Worm (Caenorhabditis elegans) whole organism, L3 larva: ENCODE data around the gene exos-7.

Experiments
- ZK546.5 ChIP-seq: sonication (generic microtip); optimal IDR thresholded peaks from 2 replicates; lab custom pipeline; 2017; ENCODE audit warnings: missing biosample characterization, missing genetic modification characterization
- aly-2 ChIP-seq: fragments of 150-350 bp; optimal IDR thresholded peaks from 2 replicates; lab custom pipeline; 2014; ENCODE audit warnings: missing biosample characterization, missing genetic modification characterization
- ceh-16 ChIP-seq: sonication (generic microtip); optimal IDR thresholded peaks from 2 replicates; lab custom pipeline; 2017; ENCODE audit warnings: missing biosample characterization, missing genetic modification characterization
- ceh-9 ChIP-seq: sonication (generic microtip); optimal IDR thresholded peaks from 2 replicates; lab custom pipeline; 2018; ENCODE audit warnings: missing biosample characterization, missing genetic modification characterization
- egl-27 ChIP-seq: sonication (generic microtip); optimal IDR thresholded peaks from 4 replicates; lab custom pipeline; 2017; ENCODE audit warnings: missing biosample characterization, missing genetic modification reagents, missing genetic modification characterization
- egl-5 ChIP-seq: fragments of 150-350 bp; optimal IDR thresholded peaks from 2 replicates; lab custom pipeline; 2017; ENCODE audit warnings: missing biosample characterization, missing genetic modification reagents, missing genetic modification characterization, inconsistent platforms
- elt-1 ChIP-seq: fragments of 150-350 bp; optimal IDR thresholded peaks from 2 replicates; lab custom pipeline; 2014; ENCODE audit warnings: missing biosample characterization, missing genetic modification characterization
- elt-2 ChIP-seq: sonication (generic microtip); optimal IDR thresholded peaks from 2 replicates; lab custom pipeline; 2016; ENCODE audit warnings: missing genetic modification reagents, mild to moderate bottlenecking, missing genetic modification characterization, missing compliant biosample characterization
- elt-3 ChIP-seq, 3 experiments: fragments of 150-350 bp in 1 of 3; sonication (generic microtip) in 2 of 3; optimal IDR thresholded peaks; 2 replicates in 2 of 3; 4 replicates in 1 of 3; lab custom pipeline; 2014 to 2017; ENCODE audit warnings: missing biosample characterization in 3 of 3, missing genetic modification characterization in 3 of 3
- fkh-10 ChIP-seq: sonication (generic microtip); optimal IDR thresholded peaks from 2 replicates; lab custom pipeline; 2017; ENCODE audit warnings: missing biosample characterization, missing genetic modification reagents, missing genetic modification characterization
- fkh-2 ChIP-seq: fragments of 150-350 bp; optimal IDR thresholded peaks from 2 replicates; lab custom pipeline; 2014; ENCODE audit warnings: missing biosample characterization, missing genetic modification reagents, missing genetic modification characterization
- hmg-11 ChIP-seq: sonication (generic microtip); optimal IDR thresholded peaks from 2 replicates; lab custom pipeline; 2016; ENCODE audit warnings: missing genetic modification characterization, missing compliant biosample characterization
- jun-1 ChIP-seq: fragments of 150-350 bp; optimal IDR thresholded peaks from 2 replicates; lab custom pipeline; 2014; ENCODE audit warnings: missing biosample characterization, missing genetic modification reagents, missing genetic modification characterization
- lin-15B ChIP-seq: fragments of 150-350 bp; optimal IDR thresholded peaks from 2 replicates; lab custom pipeline; 2014; ENCODE audit warnings: missing biosample characterization, missing genetic modification characterization
- lin-39 ChIP-seq: fragments of 150-350 bp; optimal IDR thresholded peaks from 2 replicates; lab custom pipeline; 2018; ENCODE audit warnings: missing biosample characterization, missing genetic modification reagents, missing genetic modification characterization
- mml-1 ChIP-seq: fragments of 150-350 bp; sonication (generic microtip); optimal IDR thresholded peaks from 3 replicates; lab custom pipeline; 2014; ENCODE audit warnings: missing biosample characterization, missing genetic modification characterization
- nfya-1 ChIP-seq: sonication (generic microtip); optimal IDR thresholded peaks from 2 replicates; lab custom pipeline; 2017; ENCODE audit warnings: missing genetic modification characterization, mild to moderate bottlenecking, missing compliant biosample characterization, antibody characterized with exemption, moderate library complexity; ENCODE audit not compliant: insufficient read depth
- nhr-12 ChIP-seq: fragments of 150-350 bp; optimal IDR thresholded peaks from 2 replicates; lab custom pipeline; 2014; ENCODE audit warnings: missing biosample characterization, missing genetic modification characterization
- nhr-23 ChIP-seq: fragments of 150-350 bp; optimal IDR thresholded peaks from 2 replicates; lab custom pipeline; 2014; ENCODE audit warnings: missing biosample characterization, missing genetic modification reagents, missing genetic modification characterization
- nhr-237 ChIP-seq: fragments of 150-350 bp; optimal IDR thresholded peaks from 2 replicates; lab custom pipeline; 2014; ENCODE audit warnings: missing biosample characterization, missing genetic modification characterization
- nhr-25 ChIP-seq: sonication (generic microtip); optimal IDR thresholded peaks from 2 replicates; lab custom pipeline; 2017; ENCODE audit warnings: missing biosample characterization, missing genetic modification characterization
- nhr-28 ChIP-seq: fragments of 150-350 bp; optimal IDR thresholded peaks from 2 replicates; lab custom pipeline; 2014; ENCODE audit warnings: missing biosample characterization, missing genetic modification characterization
- nhr-43 ChIP-seq: sonication (generic microtip); optimal IDR thresholded peaks from 2 replicates; lab custom pipeline; 2016; ENCODE audit warnings: mild to moderate bottlenecking, missing genetic modification characterization, missing compliant biosample characterization; ENCODE audit not compliant: poor library complexity, severe bottlenecking
- nhr-67 ChIP-seq: fragments of 150-350 bp; optimal IDR thresholded peaks from 2 replicates; lab custom pipeline; 2014; ENCODE audit warnings: missing biosample characterization, missing genetic modification characterization
- nhr-76 ChIP-seq: fragments of 150-350 bp; sonication (generic microtip); optimal IDR thresholded peaks from 5 replicates; lab custom pipeline; 2014; ENCODE audit warnings: missing biosample characterization, missing genetic modification characterization
- nhr-77 ChIP-seq: fragments of 150-350 bp; optimal IDR thresholded peaks from 2 replicates; lab custom pipeline; 2014; ENCODE audit warnings: missing biosample characterization, missing genetic modification characterization
- pha-4 ChIP-seq: fragments of 150-350 bp; optimal IDR thresholded peaks from 2 replicates; lab custom pipeline; 2014; ENCODE audit warnings: missing biosample characterization, missing genetic modification reagents, missing genetic modification characterization
- pqm-1 ChIP-seq: fragments of 150-350 bp; optimal IDR thresholded peaks from 2 replicates; lab custom pipeline; 2017; ENCODE audit warnings: missing biosample characterization, missing genetic modification characterization, inconsistent platforms
- sea-2 ChIP-seq: fragments of 150-350 bp; sonication (generic microtip); optimal IDR thresholded peaks from 4 replicates; lab custom pipeline; 2014; ENCODE audit warnings: missing biosample characterization, missing genetic modification reagents, missing genetic modification characterization
- snpc-4 ChIP-seq: fragments of 150-350 bp; optimal IDR thresholded peaks from 2 replicates; lab custom pipeline; 2014; ENCODE audit warnings: missing biosample characterization, missing genetic modification characterization
- unc-39 ChIP-seq: sonication (generic microtip); optimal IDR thresholded peaks from 4 replicates; lab custom pipeline; 2017; ENCODE audit warnings: missing biosample characterization, missing genetic modification characterization
- unc-62 ChIP-seq: fragments of 150-350 bp; sonication (generic microtip); optimal IDR thresholded peaks from 4 replicates; lab custom pipeline; 2014; ENCODE audit warnings: missing biosample characterization, missing genetic modification reagents, missing genetic modification characterization
- ztf-11 ChIP-seq: fragments of 150-350 bp; optimal IDR thresholded peaks from 2 replicates; lab custom pipeline; 2014; ENCODE audit warnings: missing biosample characterization, missing genetic modification characterization
- ztf-4 ChIP-seq: fragments of 150-350 bp; optimal IDR thresholded peaks from 2 replicates; lab custom pipeline; 2014; ENCODE audit warnings: missing biosample characterization, missing genetic modification characterization

The exos-7 gene

ce11 chrV:20828820-20829219 is 9.8 kb upstream of the exos-7 start, which contains the start of gene sbt-1 (continued):
- TF ChIP-seq unc-39 (tag; lab: Kevin White, UChicago), result no peak
- TF ChIP-seq sea-2 (GFP tag; lab: Kevin White, UChicago), result peak; percentile 55
- no peak for TF ChIP-seq nhr-28
- TF ChIP-seq nhr-12 (tag; lab: Kevin White, UChicago), result no peak
- TF ChIP-seq ceh-16 (tag; lab: Kevin White, UChicago), result no peak
- TF ChIP-seq ztf-11 (tag; lab: Kevin White, UChicago), result no peak
- no peak for TF ChIP-seq jun-1
- no peak for TF ChIP-seq nhr-237 (tag; lab: Kevin White, UChicago)
- TF ChIP-seq, all 47 proteins: peak for 11

- no peak for TF ChIP-seq lin-15B (tag; lab: Kevin White, UChicago)
- no peak for TF ChIP-seq nhr-12 (tag; lab: Kevin White, UChicago)
- TF ChIP-seq unc-39 (tag; lab: Kevin White, UChicago), result no peak
- no peak for TF ChIP-seq pqm-1
- no peak for TF ChIP-seq nhr-23 (tag; lab: Kevin White, UChicago)
- TF ChIP-seq egl-5, result no peak
- no peak for TF ChIP-seq unc-62 (GFP tag; lab: Kevin White, UChicago)
- TF ChIP-seq nhr-76 (tag; lab: Kevin White, UChicago), result no peak
- TF ChIP-seq pha-4 (tag; lab: Kevin White, UChicago), result no peak
- no peak for TF ChIP-seq mml-1 (tag; lab: Kevin White, UChicago)
- TF ChIP-seq nhr-25 (tag; lab: Kevin White, UChicago), result no peak
These were observed 9.2 kb upstream of the exos-7 start, which contains the start of gene num-1 for ce11 chrV:20829511-20829910. num-1 (plus strand) TSS chrV:20829811.

- TF ChIP-seq nhr-12 (tag; lab: Kevin White, UChicago) (no peak), sea-2 (GFP tag; lab: Kevin White, UChicago) (no peak), fkh-2 (tag; lab: Kevin White, UChicago) (no peak), egl-5 (no peak), ceh-9 (tag; lab: Kevin White, UChicago) (no peak)
These were observed 8.3 kb upstream of the exos-7 start for ce11 chrV:20830409-20830808.

- TF ChIP-seq lin-39 (tag; lab: Kevin White, UChicago), result no peak
- no peak for TF ChIP-seq elt-3 (tag; optimal IDR thresholded peaks at IDR 0.05; lab: Kevin White, UChicago)
- TF ChIP-seq jun-1, result peak; percentile 2
- TF ChIP-seq nhr-77 (tag; lab: Kevin White, UChicago), result no peak
- TF ChIP-seq unc-39 (tag; lab: Kevin White, UChicago), result no peak
- TF ChIP-seq ZK546.5 (tag; lab: Kevin White, UChicago), result no peak
- peak; percentile 83 for TF ChIP-seq pha-4 (tag; lab: Kevin White, UChicago)
- TF ChIP-seq elt-2 (tag; lab: Kevin White, UChicago), result peak; percentile 74
- no peak for TF ChIP-seq snpc-4
- peak; percentile 75 for TF ChIP-seq pqm-1
These were observed 6.8 kb upstream of the exos-7 start for ce11 chrV:20831867-20832266.

- TF ChIP-seq jun-1 (no peak), snpc-4 (no peak), elt-1 (tag; lab: Kevin White, UChicago) (no peak), aly-2 (tag; lab: Kevin White, UChicago) (no peak), hmg-11 (peak; percentile 34), lin-15B (tag; lab: Kevin White, UChicago) (peak; percentile 10), ceh-9 (tag; lab: Kevin White, UChicago) (no peak), fkh-10 (GFP tag; lab: Kevin White, UChicago) (no peak), egl-27 (tag; lab: Kevin White, UChicago) (no peak), pha-4 (tag; lab: Kevin White, UChicago) (peak; percentile 35), ztf-4 (tag; lab: Kevin White, UChicago) (no peak), nhr-67 (tag; lab: Kevin White, UChicago) (no peak), nhr-43 (tag; lab: Kevin White, UChicago) (no peak), nfya-1 (no peak), pqm-1 (no peak), elt-3 (tag; optimal IDR thresholded peaks at IDR 0.05; lab: Kevin White, UChicago) (no peak), egl-5 (no peak)
These were observed 6.1 kb upstream of the exos-7 start for ce11 chrV:20832554-20832963.
